Fruit fly (Drosophila melanogaster): ENCODE measurements around the gene CG33322.
A peak's percentile ranks its signal among the peaks of the same experiment; 100 is the strongest.

The CG33322 gene

DNA sequence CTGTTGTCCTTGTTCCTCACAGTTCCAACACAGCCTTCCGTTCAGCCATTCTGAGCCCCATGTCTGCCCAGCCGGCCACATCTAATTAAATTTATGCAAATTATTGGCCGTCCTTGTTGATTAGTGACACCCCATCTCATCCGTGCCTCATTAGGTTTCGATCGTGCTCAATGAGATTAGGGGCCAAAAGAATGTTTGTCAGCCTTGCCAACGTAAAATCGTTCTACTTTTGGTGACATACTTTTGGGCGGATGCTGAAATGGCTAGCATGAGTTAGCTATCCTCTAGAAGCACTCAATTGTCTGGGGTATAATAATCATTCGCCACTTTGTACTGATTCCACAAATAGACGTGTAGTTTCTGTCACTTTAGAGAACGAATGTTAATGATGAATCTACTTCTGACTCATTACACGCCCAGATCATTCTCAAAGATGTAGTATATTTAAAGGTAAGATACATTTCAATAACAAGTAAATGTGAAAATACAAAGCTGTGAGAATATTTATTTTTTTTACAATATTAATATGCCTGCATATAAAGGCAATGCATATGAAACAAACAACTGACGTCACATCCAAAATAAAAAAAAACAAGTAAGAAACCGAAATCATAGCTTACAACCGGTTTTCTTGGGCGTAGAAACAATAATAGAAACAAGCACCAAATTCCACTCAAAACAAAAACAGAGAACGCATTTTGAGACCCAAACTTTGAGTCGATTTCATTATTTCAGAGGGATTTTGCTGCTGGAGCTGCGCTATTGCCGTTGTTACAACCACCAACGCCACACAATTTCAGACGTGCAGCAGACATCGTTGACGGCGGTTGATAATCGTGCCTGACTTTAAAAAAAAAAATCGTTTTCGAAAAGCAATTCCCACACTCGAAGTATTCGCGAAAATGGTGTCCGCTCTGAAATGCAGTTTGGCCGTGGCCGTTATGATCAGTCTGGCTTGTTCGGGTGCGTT lies 42.6 kb upstream of the CG33322 start, which contains the start of gene bero (continued):
- TF ChIP-seq Jarid2 (GFP tag; optimal IDR thresholded peaks at IDR 0.05), result peak; percentile 69
- no peak for TF ChIP-seq CG4854 (GFP tag; optimal IDR thresholded peaks at IDR 0.05)
- no peak for TF ChIP-seq pita (GFP tag; optimal IDR thresholded peaks at IDR 0.05)
- peak; percentile 44 for TF ChIP-seq zen (tag; optimal IDR thresholded peaks at IDR 0.05)
- TF ChIP-seq amos (GFP tag; IDR thresholded peaks at IDR 0.05; ENCODE audit: partially characterized antibody), result peak; percentile 41; the same call in 1 of the 2 replicates
- peak; percentile 30; the same call in 1 of the 2 replicates for TF ChIP-seq Bgb (GFP tag; IDR thresholded peaks at IDR 0.05; ENCODE audit: partially characterized antibody)
- no peak for TF ChIP-seq bigmax (GFP tag; optimal IDR thresholded peaks at IDR 0.05)
- TF ChIP-seq pan (optimal IDR thresholded peaks at IDR 0.05), result no peak
- TF ChIP-seq pan (GFP tag; optimal IDR thresholded peaks at IDR 0.05 in 1 of 2, IDR thresholded peaks at IDR 0.05 in 1 of 2), result peak in 1 of 2 experiments; percentile 19
- no peak for TF ChIP-seq Doc2 (GFP tag; IDR thresholded peaks at IDR 0.05)
- TF ChIP-seq CG7963 (GFP tag; IDR thresholded peaks at IDR 0.05; ENCODE audit: partially characterized antibody), result 0 out of 3 replicates have a peak, but pooled peaks have one; percentile 46
- TF ChIP-seq Eip74EF (GFP tag; optimal IDR thresholded peaks at IDR 0.05), result peak in 1 of 2 experiments; percentile 31
- TF ChIP-seq ttk (GFP tag; IDR thresholded peaks at IDR 0.05), result no peak
- peak in 1 of 2 experiments; percentile 76 for TF ChIP-seq eve (GFP tag; optimal IDR thresholded peaks at IDR 0.05)
- TF ChIP-seq Atf6 (GFP tag; IDR thresholded peaks at IDR 0.05), result 0 out of 2 replicates have a peak, but pooled peaks have one; percentile 38
- TF ChIP-seq HmgD (GFP tag; optimal IDR thresholded peaks at IDR 0.05), result no peak
- peak; percentile 12 for TF ChIP-seq kay (GFP tag; optimal IDR thresholded peaks at IDR 0.05)
- peak; percentile 5 for TF ChIP-seq CG4707 (GFP tag; optimal IDR thresholded peaks at IDR 0.05)
- no peak for TF ChIP-seq dmrt11E (tag; optimal IDR thresholded peaks at IDR 0.05)
- no peak for TF ChIP-seq BEAF-32 (GFP tag; optimal IDR thresholded peaks at IDR 0.05)
- no peak for TF ChIP-seq CG3726 (GFP tag; IDR thresholded peaks at IDR 0.05)
- peak; percentile 19 for TF ChIP-seq stwl (tag; optimal IDR thresholded peaks at IDR 0.05)
- TF ChIP-seq CG34376 (GFP tag; optimal IDR thresholded peaks at IDR 0.05), result peak; percentile 21
- peak; percentile 17 for TF ChIP-seq Meics (GFP tag; optimal IDR thresholded peaks at IDR 0.05)
- TF ChIP-seq Ada2b (GFP tag; IDR thresholded peaks at IDR 0.05), result no peak
- TF ChIP-seq Stat92E (GFP tag; optimal IDR thresholded peaks at IDR 0.05), result peak in 1 of 3 experiments; percentile 20
- no peak for TF ChIP-seq tap (tag; optimal IDR thresholded peaks at IDR 0.05)
- no peak for TF ChIP-seq CG6791 (GFP tag; IDR thresholded peaks at IDR 0.05; ENCODE audit: partially characterized antibody)
- TF ChIP-seq CG9437 (GFP tag; optimal IDR thresholded peaks at IDR 0.05), result no peak
- TF ChIP-seq hth (optimal IDR thresholded peaks at IDR 0.05), result no peak
- TF ChIP-seq cg (GFP tag; optimal IDR thresholded peaks at IDR 0.05), result no peak
- TF ChIP-seq otp (GFP tag; IDR thresholded peaks at IDR 0.05), result peak; percentile 24; the same call in 1 of the 3 replicates
- no peak for TF ChIP-seq Oaz (GFP tag; IDR thresholded peaks at IDR 0.05)
- TF ChIP-seq hkb (optimal IDR thresholded peaks at IDR 0.05), result no peak
- 0 out of 2 replicates have a peak, but pooled peaks have one; percentile 15 for TF ChIP-seq hkb (GFP tag; IDR thresholded peaks at IDR 0.05)
- peak; percentile 17; the same call in 1 of the 2 replicates for TF ChIP-seq sob (GFP tag; IDR thresholded peaks at IDR 0.05)
- TF ChIP-seq Opbp (GFP tag; IDR thresholded peaks at IDR 0.05; ENCODE audit: partially characterized antibody), result peak; percentile 29; the same call in 1 of the 3 replicates
- peak; percentile 76; the same call in 2 of the 4 replicates for TF ChIP-seq chinmo (GFP tag; IDR thresholded peaks at IDR 0.05; ENCODE audit: partially characterized antibody)
- TF ChIP-seq HLHmδ (GFP tag; optimal IDR thresholded peaks at IDR 0.05), result peak; percentile 7
- 0 out of 3 replicates have a peak, but pooled peaks have one; percentile 18 for TF ChIP-seq HLH4C (GFP tag; IDR thresholded peaks at IDR 0.05; ENCODE audit: partially characterized antibody)
- peak; percentile 72 for TF ChIP-seq sd (tag; optimal IDR thresholded peaks at IDR 0.05)
- TF ChIP-seq CG12769 (tag; optimal IDR thresholded peaks at IDR 0.05), result peak; percentile 52
- TF ChIP-seq sens (GFP tag), result peak; percentile 84
- peak; percentile 73 for TF ChIP-seq sqz (GFP tag; optimal IDR thresholded peaks at IDR 0.05)
- TF ChIP-seq unc-4 (GFP tag; IDR thresholded peaks at IDR 0.05; ENCODE audit: partially characterized antibody), result no peak
- no peak for TF ChIP-seq CG30431 (GFP tag; optimal IDR thresholded peaks at IDR 0.05)

All from whole organism, embryonic.